Worm (Caenorhabditis elegans) whole organism, L3 larva: ENCODE data around the gene T14B4.9.

Experiments used
- ama-1 ChIP-seq: fragments of 150-350 bp; optimal IDR thresholded peaks from 2 replicates; lab custom pipeline; 2018
- ceh-9 ChIP-seq: sonication (generic microtip); optimal IDR thresholded peaks from 2 replicates; lab custom pipeline; 2018; ENCODE audit warnings: missing biosample characterization, missing genetic modification characterization
- egl-27 ChIP-seq: sonication (generic microtip); optimal IDR thresholded peaks from 4 replicates; lab custom pipeline; 2017; ENCODE audit warnings: missing biosample characterization, missing genetic modification reagents, missing genetic modification characterization
- lsy-12 ChIP-seq: sonication (generic microtip); optimal IDR thresholded peaks from 2 replicates; lab custom pipeline; 2016; ENCODE audit warnings: mild to moderate bottlenecking, missing genetic modification characterization, missing compliant biosample characterization
- nhr-11 ChIP-seq: fragments of 150-350 bp; optimal IDR thresholded peaks from 2 replicates; lab custom pipeline; 2014; ENCODE audit warnings: missing biosample characterization, missing genetic modification characterization
- nhr-12 ChIP-seq: fragments of 150-350 bp; optimal IDR thresholded peaks from 2 replicates; lab custom pipeline; 2014; ENCODE audit warnings: missing biosample characterization, missing genetic modification characterization
- snpc-4 ChIP-seq: fragments of 150-350 bp; optimal IDR thresholded peaks from 2 replicates; lab custom pipeline; 2014; ENCODE audit warnings: missing biosample characterization, missing genetic modification characterization

ce11 chrII:6715853-6716252 is 17.8 kb downstream of the T14B4.9 start:
- TF ChIP-seq ceh-9 (tag; lab: Kevin White, UChicago) (no peak), lsy-12 (tag; lab: Kevin White, UChicago) (no peak), snpc-4 (tag; lab: Kevin White, UChicago) (no peak), egl-27 (tag; lab: Kevin White, UChicago) (no peak), nhr-12 (tag; lab: Kevin White, UChicago) (no peak), ama-1 (lab: Kevin White, UChicago) (peak; percentile 28), nhr-11 (tag; lab: Kevin White, UChicago) (no peak)
